Fruit fly (Drosophila melanogaster) whole organism, prepupa: ENCODE data around the gene Cpr23B.

Experiments
- CG10631 ChIP-seq: fragments of 200-800 bp; sonication (Bioruptor generic); optimal IDR thresholded peaks from 2 replicates; lab custom pipeline; 2016; ENCODE audit warnings: missing biosample characterization, missing genetic modification characterization
- CG10669 ChIP-seq: fragments of 200-800 bp; sonication (Bioruptor generic); optimal IDR thresholded peaks from 3 replicates; lab custom pipeline; 2018; ENCODE audit warnings: missing biosample characterization, mild to moderate bottlenecking, missing genetic modification characterization, moderate library complexity
- CG11294 ChIP-seq: fragments of 200-800 bp; sonication (Bioruptor generic); IDR thresholded peaks from 2 replicates; pipeline ENCODE4 v1.3.6; 2022; ENCODE audit warnings: missing biosample characterization, missing genetic modification characterization
- CG11902 ChIP-seq: fragments of 200-800 bp; sonication (Bioruptor generic); optimal IDR thresholded peaks from 3 replicates; lab custom pipeline; 2016; ENCODE audit warnings: missing biosample characterization, missing genetic modification characterization
- CG15336 ChIP-seq: fragments of 200-800 bp; sonication (Bioruptor generic); IDR thresholded peaks from 2 replicates; pipeline ENCODE4 v1.3.6; 2022; ENCODE audit warnings: missing biosample characterization, missing genetic modification characterization
- CG1621 ChIP-seq: fragments of 200-800 bp; sonication (Bioruptor generic); optimal IDR thresholded peaks from 3 replicates; lab custom pipeline; 2018; ENCODE audit warnings: missing biosample characterization, mild to moderate bottlenecking, missing genetic modification characterization
- CG16779 ChIP-seq: fragments of 200-800 bp; sonication (Bioruptor generic); optimal IDR thresholded peaks from 3 replicates; lab custom pipeline; 2017; ENCODE audit warnings: missing biosample characterization, mild to moderate bottlenecking, missing genetic modification characterization
- CG3032 ChIP-seq: fragments of 200-800 bp; optimal IDR thresholded peaks from 2 replicates; lab custom pipeline; 2019; ENCODE audit warnings: missing biosample characterization, mild to moderate bottlenecking, missing genetic modification characterization, moderate library complexity
- CG31627 ChIP-seq: fragments of 200-800 bp; sonication (Bioruptor generic); optimal IDR thresholded peaks from 3 replicates; lab custom pipeline; 2016; ENCODE audit warnings: missing biosample characterization, missing genetic modification characterization
- CG32006 ChIP-seq: fragments of 200-800 bp; sonication (Bioruptor generic); optimal IDR thresholded peaks from 3 replicates; lab custom pipeline; 2017; ENCODE audit warnings: missing biosample characterization, mild to moderate bottlenecking, missing genetic modification characterization
- CG34406 ChIP-seq: fragments of 200-800 bp; sonication (Bioruptor generic); optimal IDR thresholded peaks from 3 replicates; lab custom pipeline; 2016; ENCODE audit warnings: missing biosample characterization, missing genetic modification characterization
- CG3919 ChIP-seq: fragments of 200-800 bp; sonication (Bioruptor generic); optimal IDR thresholded peaks from 3 replicates; lab custom pipeline; 2016; ENCODE audit warnings: missing biosample characterization, missing genetic modification characterization
- CG4318 ChIP-seq: fragments of 200-800 bp; sonication (Bioruptor generic); optimal IDR thresholded peaks from 3 replicates; lab custom pipeline; 2017; ENCODE audit warnings: missing biosample characterization, mild to moderate bottlenecking, missing genetic modification characterization
- CG6276 ChIP-seq: fragments of 200-800 bp; sonication (Bioruptor generic); optimal IDR thresholded peaks from 2 replicates; lab custom pipeline; 2017; ENCODE audit warnings: missing biosample characterization, mild to moderate bottlenecking, missing genetic modification characterization
- CG6792 ChIP-seq: fragments of 200-800 bp; sonication (Bioruptor generic); optimal IDR thresholded peaks from 3 replicates; lab custom pipeline; 2016; ENCODE audit warnings: missing biosample characterization, missing genetic modification characterization
- CG6808 ChIP-seq: fragments of 200-800 bp; sonication (Bioruptor generic); optimal IDR thresholded peaks from 3 replicates; lab custom pipeline; 2017; ENCODE audit warnings: missing biosample characterization, missing genetic modification characterization, mild to moderate bottlenecking, moderate library complexity, missing genetic modification reagents
- CG6854 ChIP-seq: fragments of 200-800 bp; sonication (Bioruptor generic); optimal IDR thresholded peaks from 2 replicates; lab custom pipeline; 2017; ENCODE audit warnings: missing biosample characterization, mild to moderate bottlenecking, missing genetic modification characterization
- CG7368 ChIP-seq: fragments of 200-800 bp; sonication (Bioruptor generic); optimal IDR thresholded peaks from 3 replicates; lab custom pipeline; 2016; ENCODE audit warnings: missing biosample characterization, missing genetic modification characterization
- CG8119 ChIP-seq: fragments of 200-800 bp; sonication (Bioruptor generic); IDR thresholded peaks from 3 replicates; pipeline ENCODE4 v1.3.6; 2022; ENCODE audit warnings: missing biosample characterization, missing genetic modification characterization
- CG8632 ChIP-seq: fragments of 200-800 bp; sonication (Bioruptor generic); optimal IDR thresholded peaks from 3 replicates; lab custom pipeline; 2016; ENCODE audit warnings: missing biosample characterization, missing genetic modification characterization
- Eip75B ChIP-seq: fragments of 200-800 bp; sonication (Bioruptor generic); optimal IDR thresholded peaks from 3 replicates; lab custom pipeline; 2016; ENCODE audit warnings: missing biosample characterization, missing genetic modification characterization
- Eip93F ChIP-seq: fragments of 200-800 bp; sonication (Bioruptor generic); optimal IDR thresholded peaks from 2 replicates; lab custom pipeline; 2016; ENCODE audit warnings: missing biosample characterization, mild to moderate bottlenecking, missing genetic modification characterization
- Ets96B ChIP-seq: fragments of 200-800 bp; optimal IDR thresholded peaks from 2 replicates; lab custom pipeline; 2019; ENCODE audit warnings: missing biosample characterization, mild to moderate bottlenecking, missing genetic modification characterization, moderate library complexity
- Gug ChIP-seq: fragments of 200-800 bp; sonication (Bioruptor generic); IDR thresholded peaks from 2 replicates; pipeline ENCODE4 v1.3.6; 2022; ENCODE audit warnings: missing biosample characterization, missing genetic modification characterization
- Hr38 ChIP-seq: sonication (Bioruptor generic); optimal IDR thresholded peaks from 2 replicates; lab custom pipeline; 2016; ENCODE audit warnings: missing biosample characterization, missing genetic modification characterization
- Hr39 ChIP-seq: fragments of 200-800 bp; sonication (Bioruptor generic); optimal IDR thresholded peaks from 2 replicates; lab custom pipeline; 2016; ENCODE audit warnings: missing biosample characterization, missing genetic modification characterization
- Hr4 ChIP-seq: fragments of 200-800 bp; sonication (Bioruptor generic); optimal IDR thresholded peaks from 3 replicates; lab custom pipeline; 2016; ENCODE audit warnings: missing biosample characterization, missing genetic modification characterization
- Lpt ChIP-seq: fragments of 200-800 bp; sonication (Bioruptor generic); optimal IDR thresholded peaks from 3 replicates; lab custom pipeline; 2016; ENCODE audit warnings: missing biosample characterization, missing genetic modification characterization
- OdsH ChIP-seq: fragments of 200-800 bp; sonication (Bioruptor generic); optimal IDR thresholded peaks from 3 replicates; lab custom pipeline; 2016; ENCODE audit warnings: missing biosample characterization, missing genetic modification characterization
- Smox ChIP-seq: fragments of 200-800 bp; sonication (Bioruptor generic); optimal IDR thresholded peaks from 3 replicates; lab custom pipeline; 2016; ENCODE audit warnings: missing biosample characterization, missing genetic modification characterization
- Sox14 ChIP-seq: fragments of 200-800 bp; sonication (Bioruptor generic); optimal IDR thresholded peaks from 3 replicates; lab custom pipeline; 2016; ENCODE audit warnings: missing biosample characterization, missing genetic modification characterization
- achi ChIP-seq: fragments of 200-800 bp; sonication (Bioruptor generic); optimal IDR thresholded peaks from 3 replicates; lab custom pipeline; 2016; ENCODE audit warnings: missing biosample characterization, missing genetic modification characterization
- acj6 ChIP-seq: fragments of 200-800 bp; sonication (Bioruptor generic); optimal IDR thresholded peaks from 3 replicates; lab custom pipeline; 2016; ENCODE audit warnings: missing biosample characterization, missing genetic modification characterization
- cyc ChIP-seq: fragments of 200-800 bp; sonication (Bioruptor generic); optimal IDR thresholded peaks from 3 replicates; lab custom pipeline; 2016; ENCODE audit warnings: missing biosample characterization, missing genetic modification characterization
- dac ChIP-seq: fragments of 200-800 bp; sonication (Bioruptor generic); optimal IDR thresholded peaks from 2 replicates; lab custom pipeline; 2017; ENCODE audit warnings: missing biosample characterization, mild to moderate bottlenecking, missing genetic modification characterization
- dsx ChIP-seq: fragments of 200-800 bp; optimal IDR thresholded peaks from 3 replicates; lab custom pipeline; 2019; ENCODE audit warnings: missing biosample characterization, mild to moderate bottlenecking, missing genetic modification characterization, moderate library complexity; ENCODE audit not compliant: poor library complexity, severe bottlenecking
- eg ChIP-seq: fragments of 200-800 bp; sonication (Bioruptor generic); IDR thresholded peaks from 3 replicates; pipeline ENCODE4 v1.3.6; 2022; ENCODE audit warnings: missing biosample characterization, missing genetic modification characterization
- esn ChIP-seq: fragments of 200-800 bp; sonication (Bioruptor generic); optimal IDR thresholded peaks from 2 replicates; lab custom pipeline; 2016; ENCODE audit warnings: missing biosample characterization, mild to moderate bottlenecking, missing genetic modification characterization, moderate library complexity
- fd85E ChIP-seq: fragments of 200-800 bp; sonication (Bioruptor generic); optimal IDR thresholded peaks from 3 replicates; lab custom pipeline; 2016; ENCODE audit warnings: missing biosample characterization, missing genetic modification characterization
- fkh ChIP-seq: fragments of 200-800 bp; sonication (Bioruptor generic); optimal IDR thresholded peaks from 3 replicates; lab custom pipeline; 2017; ENCODE audit warnings: missing biosample characterization, mild to moderate bottlenecking, missing genetic modification characterization, moderate library complexity
- lz ChIP-seq: fragments of 200-800 bp; sonication (Bioruptor generic); optimal IDR thresholded peaks from 3 replicates; lab custom pipeline; 2016; ENCODE audit warnings: missing biosample characterization, missing genetic modification characterization
- pdm3 ChIP-seq: fragments of 200-800 bp; sonication (Bioruptor generic); optimal IDR thresholded peaks from 3 replicates; lab custom pipeline; 2016; ENCODE audit warnings: missing biosample characterization, missing genetic modification characterization
- salr ChIP-seq, 2 experiments: fragments of 200-800 bp; sonication (Bioruptor generic); optimal IDR thresholded peaks; 3 replicates each; lab custom pipeline; 2016 to 2018; ENCODE audit warnings: missing biosample characterization in 2 of 2, missing genetic modification characterization in 2 of 2, mild to moderate bottlenecking in 1 of 2
- spab ChIP-seq: fragments of 200-800 bp; sonication (Bioruptor generic); optimal IDR thresholded peaks from 2 replicates; lab custom pipeline; 2017; ENCODE audit warnings: missing biosample characterization, mild to moderate bottlenecking, missing genetic modification characterization, missing genetic modification reagents
- ss ChIP-seq, 2 experiments: fragments of 200-800 bp; sonication (Bioruptor generic); optimal IDR thresholded peaks; 2 replicates in 1 of 2; 3 replicates in 1 of 2; lab custom pipeline; 2017 to 2018; ENCODE audit warnings: mild to moderate bottlenecking in 2 of 2, missing biosample characterization in 2 of 2, missing genetic modification characterization in 2 of 2, moderate library complexity in 1 of 2
- topi ChIP-seq: fragments of 200-800 bp; sonication (Bioruptor generic); optimal IDR thresholded peaks from 3 replicates; lab custom pipeline; 2016; ENCODE audit warnings: missing biosample characterization, missing genetic modification characterization
- vri ChIP-seq: fragments of 200-800 bp; sonication (Bioruptor generic); optimal IDR thresholded peaks from 3 replicates; lab custom pipeline; 2016; ENCODE audit warnings: missing biosample characterization, mild to moderate bottlenecking, missing genetic modification characterization

Cpr23B gene

dm6 chr2L:2874542-2875194 is 36.5 kb downstream of the Cpr23B start, which contains the start of gene CG8814 (continued):
- TF ChIP-seq CG8632 (GFP tag; lab: Kevin White, UChicago) (peak; percentile 11), CG6276 (GFP tag; lab: Kevin White, UChicago) (peak; percentile 92), Eip75B (GFP tag; lab: Kevin White, UChicago) (peak; percentile 18), CG7368 (GFP tag; lab: Kevin White, UChicago) (no peak), CG3919 (GFP tag; lab: Kevin White, UChicago) (peak; percentile 52), CG4318 (GFP tag; lab: Kevin White, UChicago) (peak; percentile 39), CG32006 (GFP tag; lab: Kevin White, UChicago) (peak; percentile 69), pdm3 (GFP tag; lab: Kevin White, UChicago) (peak; percentile 50), CG6854 (GFP tag; lab: Kevin White, UChicago) (peak; percentile 96), achi (GFP tag; lab: Kevin White, UChicago) (peak; percentile 53), cyc (GFP tag; lab: Kevin White, UChicago) (peak; percentile 57), Eip93F (GFP tag; lab: Kevin White, UChicago) (peak; percentile 68), fkh (GFP tag; lab: Kevin White, UChicago) (peak; percentile 67), esn (GFP tag; lab: Kevin White, UChicago) (peak; percentile 71), lz (GFP tag; lab: Kevin White, UChicago) (peak; percentile 65), Hr4 (GFP tag; lab: Kevin White, UChicago) (peak; percentile 71), Lpt (GFP tag; lab: Kevin White, UChicago) (peak; percentile 53)

- TF ChIP-seq fd85E (GFP tag; lab: Kevin White, UChicago) (no peak), CG11294 (GFP tag; lab: Robert Waterston, UW) (peak; percentile 37; the same call in 1 of the 2 replicates), Eip93F (GFP tag; lab: Kevin White, UChicago) (no peak), pdm3 (GFP tag; lab: Kevin White, UChicago) (peak; percentile 69), Lpt (GFP tag; lab: Kevin White, UChicago) (no peak), eg (GFP tag; lab: Robert Waterston, UW) (peak; percentile 44; the same call in 1 of the 3 replicates), OdsH (peak; percentile 46), CG1621 (tag; lab: Kevin White, UChicago) (peak; percentile 58), CG16779 (tag; lab: Kevin White, UChicago) (no peak), Hr39 (peak; percentile 74), CG3919 (GFP tag; lab: Kevin White, UChicago) (peak; percentile 55), CG34406 (GFP tag; lab: Kevin White, UChicago) (peak; percentile 24), dac (peak; percentile 24), acj6 (GFP tag; lab: Kevin White, UChicago) (peak; percentile 74), CG3032 (tag; lab: Kevin White, UChicago) (peak; percentile 76), CG8119 (GFP tag; lab: Robert Waterston, UW) (no peak), salr (GFP tag; optimal IDR thresholded peaks at IDR 0.05; lab: Kevin White, UChicago) (peak in 1 of 2 experiments; percentile 42), ss (GFP tag; optimal IDR thresholded peaks at IDR 0.05; lab: Kevin White, UChicago) (peak in 1 of 2 experiments; percentile 70), topi (GFP tag; lab: Kevin White, UChicago) (peak; percentile 60), CG6808 (peak; percentile 43), Hr38 (GFP tag; lab: Kevin White, UChicago) (no peak), Sox14 (GFP tag; lab: Kevin White, UChicago) (peak; percentile 73), vri (GFP tag; lab: Kevin White, UChicago) (peak; percentile 2), dsx (GFP tag; lab: Kevin White, UChicago) (peak; percentile 55), CG10631 (GFP tag; lab: Kevin White, UChicago) (peak; percentile 50), CG6792 (GFP tag; lab: Kevin White, UChicago) (peak; percentile 51), lz (GFP tag; lab: Kevin White, UChicago) (peak; percentile 77), Gug (GFP tag; lab: Robert Waterston, UW) (peak; percentile 63), Ets96B (tag; lab: Kevin White, UChicago) (peak; percentile 65), CG15336 (no peak), Smox (GFP tag; lab: Kevin White, UChicago) (peak; percentile 54), CG31627 (GFP tag; lab: Kevin White, UChicago) (peak; percentile 78), CG11902 (GFP tag; lab: Kevin White, UChicago) (peak; percentile 56), CG10669 (GFP tag; lab: Kevin White, UChicago) (peak; percentile 54), Hr4 (GFP tag; lab: Kevin White, UChicago) (peak; percentile 70), CG8632 (GFP tag; lab: Kevin White, UChicago) (peak; percentile 22), spab (GFP tag; lab: Kevin White, UChicago) (no peak), CG32006 (GFP tag; lab: Kevin White, UChicago) (peak; percentile 51)
Observed at dm6 chr2L:2878188-2878587, 40.0 kb downstream of the Cpr23B start, which contains the start of the genes Prx6a and Sbat. TSS of gene Prx6a (minus strand) at chr2L:2878232. TSS of gene Sbat (plus strand) at chr2L:2878344.
